Fruit fly (Drosophila melanogaster): ENCODE data around the gene Vps16B.

The Vps16B gene

DNA sequence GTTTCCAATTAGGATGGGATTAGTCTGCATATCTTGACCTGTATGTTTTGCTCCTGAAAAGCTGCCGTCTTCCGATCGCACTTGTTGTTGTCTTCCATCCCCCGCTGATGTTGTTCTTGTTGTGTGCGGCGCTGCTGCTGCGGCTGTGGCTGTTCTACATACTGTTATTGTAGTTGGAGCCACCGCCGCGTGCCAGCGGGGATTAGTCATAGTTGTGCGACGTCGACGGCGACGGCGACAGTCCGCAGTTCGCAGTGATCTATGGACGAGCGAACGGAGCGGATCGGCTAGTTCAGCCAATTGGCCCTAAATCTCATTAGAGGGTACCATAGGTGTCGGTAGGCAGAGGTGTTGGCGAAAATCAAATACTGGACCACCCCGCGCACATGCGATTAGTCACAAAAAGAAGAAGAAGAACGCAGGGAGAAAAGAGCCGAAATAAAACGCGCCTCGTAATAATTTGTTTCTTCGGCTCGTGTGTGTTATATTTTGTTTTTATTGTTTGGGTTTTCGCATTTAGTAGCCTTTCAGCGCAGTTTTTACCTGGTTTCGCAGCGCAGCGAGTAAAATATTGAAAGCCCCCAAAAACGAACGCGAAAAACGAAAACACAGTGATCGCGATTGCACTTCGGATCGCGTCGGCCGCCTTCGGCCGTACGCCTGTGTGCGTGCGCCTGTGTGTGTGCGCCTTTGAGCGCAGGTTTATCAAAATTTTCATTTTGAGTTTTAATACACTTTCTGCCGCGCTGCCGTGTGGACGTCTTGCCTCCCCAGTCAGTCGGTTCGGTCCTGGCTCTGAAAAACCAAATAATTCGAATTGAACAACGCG, 50.8 kb downstream of the Vps16B start, which contains the start of gene kay:
Gene kay (plus strand): TSS at position 729 of the 829 bp plus-strand sequence.
- TF ChIP-seq Dll (optimal IDR thresholded peaks at IDR 0.05) (no peak), usp (GFP tag; optimal IDR thresholded peaks at IDR 0.05) (no peak), EcR (GFP tag; optimal IDR thresholded peaks at IDR 0.05) (no peak), CG8478 (optimal IDR thresholded peaks at IDR 0.05) (no peak), psq (optimal IDR thresholded peaks at IDR 0.05) (no peak), pan (optimal IDR thresholded peaks at IDR 0.05) (no peak)

Measured in whole organism.